Worm (Caenorhabditis elegans): Measurements from ENCODE around the gene R02D5.4.

DNA sequence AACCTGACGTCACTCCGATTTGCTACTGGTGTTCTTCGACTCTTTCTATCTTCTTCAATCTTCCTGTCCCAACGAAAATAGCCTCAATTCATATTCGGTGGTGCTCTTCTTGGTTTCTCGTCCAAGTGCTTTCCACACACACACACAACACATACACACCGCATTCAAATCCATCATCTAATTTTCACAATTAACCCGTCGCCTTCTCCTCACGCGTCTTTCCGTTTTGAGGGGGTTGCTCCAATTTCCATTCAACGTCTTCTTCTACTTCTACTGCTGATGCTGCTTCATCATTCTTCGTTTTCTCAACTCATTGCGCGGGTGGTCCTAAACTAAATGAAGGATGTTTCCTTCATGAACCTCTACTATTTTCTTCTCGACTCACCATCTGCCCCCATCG is 6.6 kb upstream of the R02D5.4 start:
- TF ChIP-seq bed-2 (GFP tag; IDR thresholded peaks at IDR 0.05) (no peak), madf-10 (tag; optimal IDR thresholded peaks at IDR 0.05) (no peak), ztf-28 (GFP tag; IDR thresholded peaks at IDR 0.05) (no peak), efl-1 (GFP tag; optimal IDR thresholded peaks at IDR 0.05) (no peak), snpc-4 (GFP tag; optimal IDR thresholded peaks at IDR 0.05) (no peak), snpc-4 (tag; optimal IDR thresholded peaks at IDR 0.05) (no peak), madf-3 (GFP tag; IDR thresholded peaks at IDR 0.05) (no peak), ama-1 (optimal IDR thresholded peaks at IDR 0.05) (no peak), ama-1 (GFP tag; optimal IDR thresholded peaks at IDR 0.05) (no peak), sptf-2 (GFP tag; optimal IDR thresholded peaks at IDR 0.05) (no peak), mcd-1 (GFP tag; IDR thresholded peaks at IDR 0.05) (no peak), nfya-1 (tag; optimal IDR thresholded peaks at IDR 0.05; ENCODE audit: borderline replicate concordance, insufficient read depth) (no peak), madf-8 (GFP tag; conservative IDR thresholded peaks at IDR 0.05) (no peak)

All from whole organism, young adult.